Worm (Caenorhabditis elegans): ENCODE measurements around the gene srg-45.

- TF ChIP-seq pha-4 (tag; optimal IDR thresholded peaks at IDR 0.05), result no peak
- TF ChIP-seq elt-1 (tag; optimal IDR thresholded peaks at IDR 0.05), result peak; percentile 16
- TF ChIP-seq jun-1 (tag; optimal IDR thresholded peaks at IDR 0.05), result no peak
- TF ChIP-seq mml-1 (tag; optimal IDR thresholded peaks at IDR 0.05), result no peak
- TF ChIP-seq nhr-12 (tag; optimal IDR thresholded peaks at IDR 0.05), result no peak
- TF ChIP-seq ama-1 (optimal IDR thresholded peaks at IDR 0.05), result no peak
- no peak for TF ChIP-seq fkh-10 (GFP tag; optimal IDR thresholded peaks at IDR 0.05)
- TF ChIP-seq pqm-1 (tag; optimal IDR thresholded peaks at IDR 0.05), result no peak
- no peak for TF ChIP-seq fos-1 (tag; optimal IDR thresholded peaks at IDR 0.05)
- no peak for TF ChIP-seq ceh-28 (tag; optimal IDR thresholded peaks at IDR 0.05)
- no peak for TF ChIP-seq tbx-2 (tag; optimal IDR thresholded peaks at IDR 0.05)
- no peak for TF ChIP-seq mdl-1 (tag; optimal IDR thresholded peaks at IDR 0.05)
- TF ChIP-seq elt-2 (tag; optimal IDR thresholded peaks at IDR 0.05), result no peak
- no peak for TF ChIP-seq ztf-11 (tag; optimal IDR thresholded peaks at IDR 0.05)
Measured at ce11 chrV:12296794-12297193, 10.5 kb upstream of the srg-45 start.

Data from whole organism, L3 larva.